Fruit fly (Drosophila melanogaster): ENCODE data around the gene asp.

Gene asp

DNA sequence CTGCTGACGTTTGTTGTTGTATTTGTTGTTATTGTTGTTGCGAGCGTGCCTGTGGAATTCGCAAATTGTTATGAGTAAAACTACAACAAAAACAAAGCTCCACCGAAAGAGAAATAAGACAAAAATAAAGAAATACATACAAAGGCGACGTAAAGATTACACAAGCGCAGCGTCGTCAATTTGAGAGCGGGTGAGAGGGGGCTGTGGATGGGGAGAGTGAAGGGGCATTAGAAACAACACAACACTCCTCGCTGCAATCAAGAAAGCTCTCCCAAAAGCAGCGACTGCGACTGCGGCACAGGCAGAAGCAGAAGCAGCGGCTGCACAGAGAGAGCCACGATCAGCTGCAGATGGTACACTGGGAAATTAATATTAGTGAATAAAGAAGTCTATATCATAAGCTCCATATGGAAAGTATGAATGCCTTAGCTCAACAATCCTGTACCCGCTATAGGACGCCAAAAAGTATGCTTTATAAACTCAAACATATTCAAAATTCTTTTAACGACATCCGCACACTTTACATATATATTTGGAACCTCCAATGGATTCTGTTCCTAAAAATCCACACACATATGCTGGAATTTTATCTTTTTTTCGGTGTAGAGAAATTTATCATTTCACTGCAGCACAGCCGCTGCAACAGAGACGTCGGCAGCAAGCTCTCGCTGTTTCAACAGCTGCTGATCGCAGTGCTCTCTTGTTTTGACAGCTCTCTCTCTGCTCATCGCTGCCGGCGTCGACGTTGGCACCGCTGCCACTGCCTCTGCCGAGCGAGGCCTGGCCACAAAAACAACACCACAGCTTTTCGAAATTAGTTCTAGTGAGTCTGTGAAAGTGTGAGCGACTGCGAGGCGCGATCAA lies 15.1 kb downstream of the asp start, which contains the start of gene CG13631:
CG13631 (plus strand) TSS at position 814 of the 864 bp plus-strand sequence.
- TF ChIP-seq CG11617 (GFP tag; optimal IDR thresholded peaks at IDR 0.05) (peak; percentile 93), kay (GFP tag; ENCODE audit: borderline replicate concordance) (peak; percentile 71), CG1620 (GFP tag; optimal IDR thresholded peaks at IDR 0.05) (peak; percentile 81), tj (GFP tag; optimal IDR thresholded peaks at IDR 0.05) (peak; percentile 79), Hr96 (GFP tag; optimal IDR thresholded peaks at IDR 0.05) (peak; percentile 94), CG5204 (GFP tag; optimal IDR thresholded peaks at IDR 0.05) (peak; percentile 97), Mnt (GFP tag; optimal IDR thresholded peaks at IDR 0.05) (peak; percentile 70), toe (GFP tag; optimal IDR thresholded peaks at IDR 0.05) (peak; percentile 96), CG7045 (GFP tag; optimal IDR thresholded peaks at IDR 0.05) (peak; percentile 96), pad (GFP tag; optimal IDR thresholded peaks at IDR 0.05) (peak; percentile 85), CG7101 (tag; optimal IDR thresholded peaks at IDR 0.05) (peak; percentile 94), CG33017 (tag; optimal IDR thresholded peaks at IDR 0.05) (peak; percentile 93), ovo (GFP tag; optimal IDR thresholded peaks at IDR 0.05) (peak; percentile 65), Clk (GFP tag; optimal IDR thresholded peaks at IDR 0.05) (peak; percentile 92), CG12768 (GFP tag; optimal IDR thresholded peaks at IDR 0.05) (peak; percentile 97), bab1 (GFP tag; optimal IDR thresholded peaks at IDR 0.05) (peak; percentile 84), cnc (optimal IDR thresholded peaks at IDR 0.05) (no peak), Crg-1 (GFP tag; optimal IDR thresholded peaks at IDR 0.05) (peak; percentile 89), cic (GFP tag; optimal IDR thresholded peaks at IDR 0.05) (peak; percentile 7), CG14711 (tag; optimal IDR thresholded peaks at IDR 0.05) (peak; percentile 90)

DNA sequence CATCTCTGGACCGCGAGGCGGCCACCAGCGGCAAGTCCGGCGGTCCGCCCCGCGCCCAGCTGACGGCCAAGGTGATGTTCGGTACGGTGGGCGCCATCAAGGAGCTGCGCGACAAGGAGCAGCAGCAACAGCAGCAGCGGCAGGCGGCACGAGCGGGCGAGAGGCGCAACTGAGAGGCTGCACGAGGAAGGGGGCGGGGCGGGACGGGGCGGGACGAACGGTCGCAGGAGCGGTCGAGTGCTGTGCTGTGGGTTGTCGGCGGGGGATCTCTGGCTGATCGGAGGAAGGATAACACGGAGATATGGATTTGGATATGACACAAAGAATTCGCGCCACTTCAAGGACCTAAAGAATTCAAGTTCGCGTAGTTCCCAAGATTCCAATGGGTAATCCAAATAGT lies 16.0 kb downstream of the asp start:
- TF ChIP-seq ovo (GFP tag; optimal IDR thresholded peaks at IDR 0.05) (no peak), cic (GFP tag; optimal IDR thresholded peaks at IDR 0.05) (no peak), CG7045 (GFP tag; optimal IDR thresholded peaks at IDR 0.05) (no peak), tj (GFP tag; optimal IDR thresholded peaks at IDR 0.05) (no peak), bab1 (GFP tag; optimal IDR thresholded peaks at IDR 0.05) (no peak), Crg-1 (GFP tag; optimal IDR thresholded peaks at IDR 0.05) (no peak), pad (GFP tag; optimal IDR thresholded peaks at IDR 0.05) (no peak), CG12768 (GFP tag; optimal IDR thresholded peaks at IDR 0.05) (no peak), Hr96 (GFP tag; optimal IDR thresholded peaks at IDR 0.05) (no peak), CG11617 (GFP tag; optimal IDR thresholded peaks at IDR 0.05) (no peak), Clk (GFP tag; optimal IDR thresholded peaks at IDR 0.05) (no peak), toe (GFP tag; optimal IDR thresholded peaks at IDR 0.05) (no peak), CG1620 (GFP tag; optimal IDR thresholded peaks at IDR 0.05) (no peak)

DNA sequence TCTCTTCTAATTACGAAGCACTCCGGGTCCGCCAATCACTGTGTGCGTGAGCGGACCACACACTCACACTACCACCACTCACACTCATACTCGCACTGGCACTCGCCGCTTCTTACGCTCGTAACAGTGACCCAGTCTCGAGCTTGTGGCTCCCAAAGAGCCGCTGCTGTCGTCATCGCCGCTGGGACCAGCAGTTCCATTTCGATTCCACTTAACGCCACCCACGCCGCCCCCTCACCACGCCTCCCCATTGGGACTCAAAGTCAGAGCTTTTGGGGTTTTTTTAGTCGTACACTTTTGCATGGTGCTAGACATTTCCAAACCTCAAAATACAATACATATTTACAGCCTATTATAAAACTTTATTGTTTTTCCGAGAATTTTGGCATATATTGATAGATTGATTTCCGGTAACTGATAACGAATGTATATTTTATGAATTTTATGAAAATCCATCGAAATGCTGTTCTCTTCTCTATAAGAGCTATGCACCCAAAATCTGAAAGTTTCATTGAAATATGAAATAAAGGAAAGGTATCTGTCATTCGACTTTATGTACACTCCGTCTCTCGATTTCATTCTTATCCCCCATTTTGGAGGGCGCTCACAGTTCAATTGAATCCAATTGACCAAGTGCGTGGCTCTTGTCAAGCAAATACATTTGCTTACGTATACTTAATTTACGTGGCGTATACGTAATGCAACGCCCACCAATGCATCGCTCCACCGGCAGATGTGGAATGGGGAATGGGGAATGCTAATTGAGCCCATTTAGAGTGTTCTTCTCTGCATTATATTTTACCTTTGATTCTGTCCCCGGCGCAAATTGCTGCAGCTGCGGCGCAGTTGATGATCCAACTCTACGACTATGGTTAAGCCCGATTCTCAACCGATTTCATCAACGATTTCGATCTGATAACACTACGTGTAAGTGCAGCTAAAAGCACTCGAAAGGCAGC lies 17.9 kb downstream of the asp start, which contains the start of gene CG42331:
CG42331 (plus strand) TSS at position 909 of the 959 bp plus-strand sequence.
- TF ChIP-seq CG12768 (GFP tag; optimal IDR thresholded peaks at IDR 0.05): peak; percentile 20
- no peak for TF ChIP-seq bab1 (GFP tag; optimal IDR thresholded peaks at IDR 0.05)
- peak; percentile 50 for TF ChIP-seq CG33017 (tag; optimal IDR thresholded peaks at IDR 0.05)
- TF ChIP-seq tj (GFP tag; optimal IDR thresholded peaks at IDR 0.05): no peak
- no peak for TF ChIP-seq CG11617 (GFP tag; optimal IDR thresholded peaks at IDR 0.05)
- TF ChIP-seq cnc (optimal IDR thresholded peaks at IDR 0.05): no peak
- no peak for TF ChIP-seq cic (GFP tag; optimal IDR thresholded peaks at IDR 0.05)

DNA sequence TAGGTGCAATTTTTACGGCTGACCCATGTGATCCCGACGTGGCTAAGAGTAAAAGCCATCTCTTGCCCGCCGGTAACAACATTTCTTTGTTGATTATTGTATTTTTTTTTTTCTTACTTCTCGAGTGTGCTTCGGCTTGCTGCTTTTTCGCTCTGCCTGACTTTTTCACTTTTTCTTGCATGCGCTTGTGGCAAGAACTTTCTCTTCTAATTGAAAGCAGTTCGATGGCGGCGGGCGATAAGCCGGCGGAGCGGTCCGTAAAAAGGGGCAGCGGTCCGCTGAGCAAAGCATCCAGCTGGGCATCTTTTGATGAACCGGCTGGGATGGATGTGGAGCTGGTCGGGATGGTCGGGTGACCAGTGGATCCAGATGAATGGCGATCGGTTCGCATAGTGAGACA lies 19.4 kb downstream of the asp start:
- TF ChIP-seq cic (GFP tag; optimal IDR thresholded peaks at IDR 0.05) (no peak), CG7045 (GFP tag; optimal IDR thresholded peaks at IDR 0.05) (no peak), CG7101 (tag; optimal IDR thresholded peaks at IDR 0.05) (no peak), toe (GFP tag; optimal IDR thresholded peaks at IDR 0.05) (no peak), CG14711 (tag; optimal IDR thresholded peaks at IDR 0.05) (no peak), CG12768 (GFP tag; optimal IDR thresholded peaks at IDR 0.05) (no peak), Clk (GFP tag; optimal IDR thresholded peaks at IDR 0.05) (no peak), Hr96 (GFP tag; optimal IDR thresholded peaks at IDR 0.05) (no peak), CG11617 (GFP tag; optimal IDR thresholded peaks at IDR 0.05) (no peak), CG5204 (GFP tag; optimal IDR thresholded peaks at IDR 0.05) (no peak), CG1620 (GFP tag; optimal IDR thresholded peaks at IDR 0.05) (no peak), ovo (GFP tag; optimal IDR thresholded peaks at IDR 0.05) (no peak), CG33017 (tag; optimal IDR thresholded peaks at IDR 0.05) (no peak)

DNA sequence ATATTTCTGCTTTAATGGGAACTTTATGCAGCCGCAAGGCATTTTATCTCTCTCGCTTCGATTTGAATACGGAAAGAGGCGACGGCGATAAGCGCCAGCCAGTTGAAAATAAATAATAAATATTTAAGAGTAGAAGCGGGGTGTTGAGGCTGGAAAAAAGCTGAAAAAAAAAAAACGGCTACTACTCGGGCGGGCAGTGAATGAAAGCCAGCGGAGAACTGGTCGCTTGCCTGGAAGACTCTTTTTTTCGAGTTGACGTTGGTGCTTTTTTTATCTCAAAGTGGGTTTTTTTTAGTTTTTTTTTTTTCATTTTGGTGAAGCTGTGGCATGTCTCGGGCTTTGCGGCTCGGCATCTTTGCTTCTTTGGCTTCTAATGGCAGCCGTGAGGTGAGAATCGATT lies 19.8 kb downstream of the asp start:
- TF ChIP-seq CG7101 (tag; optimal IDR thresholded peaks at IDR 0.05) (no peak), CG33017 (tag; optimal IDR thresholded peaks at IDR 0.05) (no peak), Hr96 (GFP tag; optimal IDR thresholded peaks at IDR 0.05) (no peak), Clk (GFP tag; optimal IDR thresholded peaks at IDR 0.05) (no peak), CG7045 (GFP tag; optimal IDR thresholded peaks at IDR 0.05) (no peak), cic (GFP tag; optimal IDR thresholded peaks at IDR 0.05) (no peak), pad (GFP tag; optimal IDR thresholded peaks at IDR 0.05) (no peak), bab1 (GFP tag; optimal IDR thresholded peaks at IDR 0.05) (no peak), toe (GFP tag; optimal IDR thresholded peaks at IDR 0.05) (no peak), CG1620 (GFP tag; optimal IDR thresholded peaks at IDR 0.05) (no peak), CG14711 (tag; optimal IDR thresholded peaks at IDR 0.05) (no peak), Mnt (GFP tag; optimal IDR thresholded peaks at IDR 0.05) (no peak), CG5204 (GFP tag; optimal IDR thresholded peaks at IDR 0.05) (no peak), CG12768 (GFP tag; optimal IDR thresholded peaks at IDR 0.05) (no peak), ovo (GFP tag; optimal IDR thresholded peaks at IDR 0.05) (no peak), CG11617 (GFP tag; optimal IDR thresholded peaks at IDR 0.05) (no peak), Crg-1 (GFP tag; optimal IDR thresholded peaks at IDR 0.05) (no peak), cnc (optimal IDR thresholded peaks at IDR 0.05) (no peak), kay (GFP tag; ENCODE audit: borderline replicate concordance) (no peak), tj (GFP tag; optimal IDR thresholded peaks at IDR 0.05) (no peak)

All from whole organism, adult.